Fruit fly (Drosophila melanogaster) whole organism, embryonic: ENCODE data around the gene CG6006.

Experiments
- BtbVII ChIP-seq: fragments of 200-800 bp; sonication (Bioruptor generic); optimal IDR thresholded peaks from 3 replicates; lab custom pipeline; 2017; ENCODE audit warnings: missing biosample characterization, mild to moderate bottlenecking, missing genetic modification characterization
- CG10366 ChIP-seq: fragments of 200-800 bp; sonication (Bioruptor generic); IDR thresholded peaks from 2 replicates; pipeline ENCODE4 v1.3.6; 2022; ENCODE audit warnings: missing biosample characterization, missing genetic modification characterization
- CG10543 ChIP-seq: fragments of 200-800 bp; sonication (Bioruptor generic); optimal IDR thresholded peaks from 3 replicates; lab custom pipeline; 2017; ENCODE audit warnings: missing biosample characterization, mild to moderate bottlenecking, missing genetic modification characterization, moderate library complexity
- CG11247 ChIP-seq: fragments of 200-800 bp; sonication (Bioruptor generic); IDR thresholded peaks from 2 replicates; pipeline ENCODE4 v1.3.6; 2022; ENCODE audit warnings: missing biosample characterization, missing genetic modification characterization
- CG12659 ChIP-seq: fragments of 200-800 bp; sonication (Bioruptor generic); optimal IDR thresholded peaks from 3 replicates; lab custom pipeline; 2017; ENCODE audit warnings: mild to moderate bottlenecking, missing biosample characterization, missing genetic modification reagents, missing genetic modification characterization
- CG15011 ChIP-seq: fragments of 200-800 bp; sonication (Bioruptor generic); optimal IDR thresholded peaks from 3 replicates; lab custom pipeline; 2018; ENCODE audit warnings: missing biosample characterization, mild to moderate bottlenecking, missing genetic modification characterization
- CG15073 ChIP-seq: fragments of 200-800 bp; sonication (Bioruptor generic); optimal IDR thresholded peaks from 2 replicates; lab custom pipeline; 2016; ENCODE audit warnings: missing biosample characterization, missing genetic modification characterization
- CG15514 ChIP-seq: fragments of 200-800 bp; sonication (Bioruptor generic); optimal IDR thresholded peaks from 3 replicates; lab custom pipeline; 2017; ENCODE audit warnings: missing biosample characterization, missing genetic modification characterization, mild to moderate bottlenecking, moderate library complexity, missing genetic modification reagents
- CG15601 ChIP-seq: fragments of 200-800 bp; sonication (Bioruptor generic); optimal IDR thresholded peaks from 3 replicates; lab custom pipeline; 2019; ENCODE audit warnings: missing biosample characterization, mild to moderate bottlenecking, missing genetic modification characterization, moderate library complexity
- CG15696 ChIP-seq: fragments of 200-800 bp; sonication (Bioruptor generic); optimal IDR thresholded peaks from 2 replicates; lab custom pipeline; 2019; ENCODE audit warnings: missing biosample characterization, mild to moderate bottlenecking, missing genetic modification characterization, moderate library complexity
- CG16779 ChIP-seq: fragments of 200-800 bp; sonication (Bioruptor generic); IDR thresholded peaks from 2 replicates; pipeline ENCODE4 v1.3.6; 2022; ENCODE audit warnings: missing biosample characterization, missing genetic modification characterization
- CG17359 ChIP-seq: fragments of 200-800 bp; sonication (Bioruptor generic); optimal IDR thresholded peaks from 3 replicates; lab custom pipeline; 2018; ENCODE audit warnings: missing biosample characterization, mild to moderate bottlenecking, missing genetic modification characterization, moderate library complexity
- CG18599 ChIP-seq: fragments of 200-800 bp; sonication (Bioruptor generic); optimal IDR thresholded peaks from 3 replicates; lab custom pipeline; 2017; ENCODE audit warnings: missing biosample characterization, missing genetic modification characterization, mild to moderate bottlenecking, moderate library complexity, missing genetic modification reagents
- CG18764 ChIP-seq: fragments of 200-800 bp; sonication (Bioruptor generic); optimal IDR thresholded peaks from 3 replicates; lab custom pipeline; 2016; ENCODE audit warnings: missing biosample characterization, missing genetic modification characterization
- CG2712 ChIP-seq: fragments of 200-800 bp; optimal IDR thresholded peaks from 3 replicates; lab custom pipeline; 2019; ENCODE audit warnings: missing biosample characterization, mild to moderate bottlenecking, missing genetic modification characterization, moderate library complexity
- CG3281 ChIP-seq: fragments of 200-800 bp; sonication (Bioruptor generic); optimal IDR thresholded peaks from 3 replicates; lab custom pipeline; 2017; ENCODE audit warnings: missing biosample characterization, mild to moderate bottlenecking, missing genetic modification characterization
- CG43689 ChIP-seq: fragments of 200-800 bp; sonication (Bioruptor generic); IDR thresholded peaks from 2 replicates; pipeline ENCODE4 v1.3.6; 2022; ENCODE audit warnings: missing biosample characterization, missing genetic modification characterization
- CG7556 ChIP-seq: fragments of 200-800 bp; sonication (Bioruptor generic); optimal IDR thresholded peaks from 2 replicates; lab custom pipeline; 2017; ENCODE audit warnings: missing biosample characterization, mild to moderate bottlenecking, missing genetic modification characterization
- CG7839 ChIP-seq: fragments of 200-800 bp; sonication (Bioruptor generic); optimal IDR thresholded peaks from 3 replicates; lab custom pipeline; 2018; ENCODE audit warnings: missing biosample characterization, mild to moderate bottlenecking, missing genetic modification characterization, moderate library complexity
- CG8290 ChIP-seq, 3 experiments: fragments of 200-800 bp; sonication (Bioruptor generic); optimal IDR thresholded peaks; 2 replicates each; lab custom pipeline; 2016 to 2019; ENCODE audit warnings: missing biosample characterization in 3 of 3, missing genetic modification characterization in 3 of 3, mild to moderate bottlenecking in 2 of 3, moderate library complexity in 1 of 3
- CG8388 ChIP-seq: fragments of 200-800 bp; sonication (Bioruptor generic); optimal IDR thresholded peaks from 2 replicates; lab custom pipeline; 2019; ENCODE audit warnings: missing biosample characterization, mild to moderate bottlenecking, missing genetic modification characterization, moderate library complexity
- Hr3 ChIP-seq: fragments of 200-800 bp; sonication (Bioruptor generic); optimal IDR thresholded peaks from 3 replicates; lab custom pipeline; 2016; ENCODE audit warnings: missing biosample characterization, missing genetic modification characterization
- Max ChIP-seq: fragments of 200-800 bp; sonication (Bioruptor generic); optimal IDR thresholded peaks from 2 replicates; lab custom pipeline; 2016; ENCODE audit warnings: missing biosample characterization, mild to moderate bottlenecking, missing genetic modification characterization
- Med ChIP-seq: fragments of 200-800 bp; sonication (Bioruptor generic); peaks from one replicate; lab custom pipeline; 2016; ENCODE audit warnings: missing biosample characterization, missing genetic modification characterization, mild to moderate bottlenecking, inconsistent platforms, moderate library complexity
- Myb ChIP-seq: fragments of 200-800 bp; sonication (Bioruptor generic); optimal IDR thresholded peaks from 2 replicates; lab custom pipeline; 2016; ENCODE audit warnings: missing biosample characterization, missing genetic modification characterization
- NC2α ChIP-seq: fragments of 200-800 bp; sonication (Bioruptor generic); optimal IDR thresholded peaks from 2 replicates; lab custom pipeline; 2016; ENCODE audit warnings: missing biosample characterization, missing genetic modification characterization
- PHDP ChIP-seq: fragments of 200-800 bp; sonication (Bioruptor generic); optimal IDR thresholded peaks from 3 replicates; lab custom pipeline; 2018; ENCODE audit warnings: missing biosample characterization, mild to moderate bottlenecking, missing genetic modification characterization, moderate library complexity
- Poxn ChIP-seq: fragments of 200-800 bp; sonication (Bioruptor generic); IDR thresholded peaks from 2 replicates; pipeline ENCODE4 v1.3.6; 2022; ENCODE audit warnings: missing biosample characterization, missing genetic modification characterization
- Ssrp ChIP-seq: fragments of 200-800 bp; sonication (Bioruptor generic); optimal IDR thresholded peaks from 2 replicates; lab custom pipeline; 2018; ENCODE audit warnings: missing biosample characterization, mild to moderate bottlenecking, missing genetic modification characterization, moderate library complexity
- ci ChIP-seq: fragments of 200-800 bp; sonication (Bioruptor generic); IDR thresholded peaks from 3 replicates; pipeline ENCODE4 v1.3.6; 2022; ENCODE audit warnings: missing biosample characterization, missing genetic modification characterization
- dpn ChIP-seq, 2 experiments: fragments of 200-800 bp; sonication (Bioruptor generic); optimal IDR thresholded peaks; 3 replicates each; lab custom pipeline; 2016; ENCODE audit warnings: missing biosample characterization in 2 of 2, missing genetic modification characterization in 2 of 2
- ken ChIP-seq: fragments of 200-800 bp; sonication (Bioruptor generic); IDR thresholded peaks from 3 replicates; pipeline ENCODE4 v1.3.6; 2022; ENCODE audit warnings: missing biosample characterization, missing genetic modification characterization
- kni ChIP-seq: fragments of 200-800 bp; sonication (Bioruptor generic); optimal IDR thresholded peaks from 3 replicates; lab custom pipeline; 2017; ENCODE audit warnings: mild to moderate bottlenecking, missing biosample characterization, missing genetic modification reagents, missing genetic modification characterization
- lab ChIP-seq: fragments of 200-800 bp; sonication (Bioruptor generic); optimal IDR thresholded peaks from 3 replicates; lab custom pipeline; 2017; ENCODE audit warnings: missing biosample characterization, missing genetic modification characterization, mild to moderate bottlenecking, moderate library complexity, missing genetic modification reagents
- mld ChIP-seq: fragments of 200-800 bp; sonication (Bioruptor generic); IDR thresholded peaks from 3 replicates; pipeline ENCODE4 v1.3.6; 2022; ENCODE audit warnings: missing biosample characterization, missing genetic modification characterization; ENCODE audit not compliant: partially characterized antibody
- nau ChIP-seq: fragments of 200-800 bp; sonication (Bioruptor generic); optimal IDR thresholded peaks from 3 replicates; lab custom pipeline; 2017; ENCODE audit warnings: missing biosample characterization, mild to moderate bottlenecking, missing genetic modification characterization, missing genetic modification reagents
- nom ChIP-seq: fragments of 200-800 bp; sonication (Bioruptor generic); optimal IDR thresholded peaks from 2 replicates; lab custom pipeline; 2017; ENCODE audit warnings: missing biosample characterization, missing genetic modification characterization, mild to moderate bottlenecking, moderate library complexity, missing genetic modification reagents
- pan ChIP-seq, 4 experiments: fragments of >200 bp in 3 of 4; fragments of 200-800 bp in 1 of 4; sonication (Bioruptor generic) in 1 of 4; optimal IDR thresholded peaks in 3 of 4; IDR thresholded peaks in 1 of 4; 2 replicates each; pipeline versions ENCODE4 v1.3.6 to Lab custom; 2017 to 2022; ENCODE audit warnings: missing biosample characterization in 2 of 4, missing genetic modification characterization in 2 of 4, mixed read lengths in 1 of 4
- seq ChIP-seq: fragments of 200-800 bp; sonication (Bioruptor generic); IDR thresholded peaks from 2 replicates; pipeline ENCODE4 v1.3.6; 2022; ENCODE audit warnings: missing biosample characterization, missing genetic modification characterization
- sob ChIP-seq: fragments of 200-800 bp; sonication (Bioruptor generic); IDR thresholded peaks from 2 replicates; pipeline ENCODE4 v1.3.6; 2022; ENCODE audit warnings: missing biosample characterization, missing genetic modification characterization
- sr ChIP-seq: fragments of 200-800 bp; sonication (Bioruptor generic); IDR thresholded peaks from 3 replicates; pipeline ENCODE4 v1.3.6; 2022; ENCODE audit warnings: missing biosample characterization, missing genetic modification characterization
- tgo ChIP-seq: fragments of 200-800 bp; sonication (Bioruptor generic); IDR thresholded peaks from 3 replicates; pipeline ENCODE4 v1.3.6; 2022; ENCODE audit warnings: missing biosample characterization, missing genetic modification characterization
- tup ChIP-seq: fragments of 200-800 bp; sonication (Bioruptor generic); optimal IDR thresholded peaks from 2 replicates; lab custom pipeline; 2016; ENCODE audit warnings: missing biosample characterization, mild to moderate bottlenecking, missing genetic modification characterization, moderate library complexity
- vfl ChIP-seq: fragments of 200-800 bp; sonication (Bioruptor generic); optimal IDR thresholded peaks from 2 replicates; lab custom pipeline; 2016; ENCODE audit warnings: missing biosample characterization, missing genetic modification characterization
- wdn ChIP-seq: fragments of 200-800 bp; sonication (Bioruptor generic); IDR thresholded peaks from 2 replicates; pipeline ENCODE4 v1.3.6; 2022; ENCODE audit warnings: missing biosample characterization, missing genetic modification characterization
- wor ChIP-seq: fragments of 200-800 bp; sonication (Bioruptor generic); IDR thresholded peaks from 2 replicates; pipeline ENCODE4 v1.3.6; 2022; ENCODE audit warnings: missing biosample characterization, missing genetic modification characterization

CG6006 gene

dm6 chr3R:16212859-16213708 is 58.3 kb downstream of the CG6006 start (continued):
- peak; percentile 90 for TF ChIP-seq CG10543
- peak; percentile 38 for TF ChIP-seq PHDP (tag; lab: Kevin White, UChicago)
- peak; percentile 14 for TF ChIP-seq Ssrp
- no peak for TF ChIP-seq tgo (GFP tag; lab: Robert Waterston, UW)
- no peak for TF ChIP-seq tup (GFP tag; lab: Kevin White, UChicago)
- TF ChIP-seq CG7839, result peak; percentile 68
- TF ChIP-seq dpn (GFP tag; optimal IDR thresholded peaks at IDR 0.05; lab: Kevin White, UChicago), result peak in 1 of 2 experiments; percentile 12
- no peak for TF ChIP-seq CG15073 (GFP tag; lab: Kevin White, UChicago)
- TF ChIP-seq Med (GFP tag; lab: Kevin White, UChicago), result peak; percentile 76
- TF ChIP-seq CG16779 (GFP tag; lab: Robert Waterston, UW), result 0 out of 2 replicates have a peak, but pooled peaks have one; percentile 25
- TF ChIP-seq CG15011 (GFP tag; lab: Kevin White, UChicago), result peak; percentile 75
- no peak for TF ChIP-seq kni (GFP tag; lab: Kevin White, UChicago)
- peak; percentile 34 for TF ChIP-seq Max
- peak; percentile 19; the same call in 1 of the 2 replicates for TF ChIP-seq seq (GFP tag; lab: Robert Waterston, UW)
- TF ChIP-seq nom (GFP tag; lab: Kevin White, UChicago), result peak; percentile 5
- TF ChIP-seq ci, result peak; percentile 43; the same call in 1 of the 3 replicates
- TF ChIP-seq lab (GFP tag; lab: Kevin White, UChicago), result peak; percentile 75
- peak; percentile 47 for TF ChIP-seq CG17359 (tag; lab: Kevin White, UChicago)
- peak; percentile 87 for TF ChIP-seq CG18599 (GFP tag; lab: Kevin White, UChicago)
- TF ChIP-seq pan (optimal IDR thresholded peaks at IDR 0.05; lab: Kevin White, UChicago), result no peak
- peak in 1 of 2 experiments; percentile 12 for TF ChIP-seq pan (GFP tag; optimal IDR thresholded peaks at IDR 0.05 in 1 of 2, IDR thresholded peaks at IDR 0.05 in 1 of 2)
- TF ChIP-seq CG43689 (GFP tag; lab: Robert Waterston, UW), result 0 out of 2 replicates have a peak, but pooled peaks have one; percentile 29
- peak; percentile 29 for TF ChIP-seq CG15601 (tag; lab: Kevin White, UChicago)
- TF ChIP-seq CG7556 (GFP tag; lab: Kevin White, UChicago), result peak; percentile 93
- peak; percentile 2 for TF ChIP-seq Myb (GFP tag; lab: Kevin White, UChicago)
- TF ChIP-seq wor (GFP tag; lab: Robert Waterston, UW), result peak; percentile 41; the same call in 1 of the 2 replicates
- TF ChIP-seq CG12659 (GFP tag; lab: Kevin White, UChicago), result peak; percentile 19
- TF ChIP-seq CG3281 (GFP tag; lab: Kevin White, UChicago), result peak; percentile 75
- no peak for TF ChIP-seq wdn (GFP tag; lab: Robert Waterston, UW)
- peak; percentile 38 for TF ChIP-seq vfl
- peak; percentile 46 for TF ChIP-seq CG15514 (GFP tag; lab: Kevin White, UChicago)
- no peak for TF ChIP-seq sr (GFP tag; lab: Robert Waterston, UW)
- peak; percentile 7 for TF ChIP-seq CG15696 (tag; lab: Kevin White, UChicago)
- TF ChIP-seq sob (GFP tag; lab: Robert Waterston, UW), result peak; percentile 9; the same call in 1 of the 2 replicates
- TF ChIP-seq BtbVII, result peak; percentile 77
- TF ChIP-seq nau, result peak; percentile 58
- peak; percentile 15 for TF ChIP-seq CG18764 (GFP tag; lab: Kevin White, UChicago)
- peak; percentile 19 for TF ChIP-seq CG8388
- no peak for TF ChIP-seq Poxn (GFP tag; lab: Robert Waterston, UW)
- peak; percentile 44 for TF ChIP-seq CG2712
- TF ChIP-seq ken, result 0 out of 3 replicates have a peak, but pooled peaks have one; percentile 38
- TF ChIP-seq NC2α (GFP tag; lab: Kevin White, UChicago), result no peak
- TF ChIP-seq CG10366, result peak; percentile 41
- TF ChIP-seq CG8290 (GFP tag; optimal IDR thresholded peaks at IDR 0.05; lab: Kevin White, UChicago), result no peak
- TF ChIP-seq CG8290 (tag; optimal IDR thresholded peaks at IDR 0.05; lab: Kevin White, UChicago), result peak in 1 of 2 experiments; percentile 12
- TF ChIP-seq mld, result no peak
- no peak for TF ChIP-seq CG11247
- peak; percentile 18 for TF ChIP-seq Hr3
